Fruit fly (Drosophila melanogaster) S2 (cell line): Measurements from ENCODE around the gene ChLD3.

Source experiments
- CG8478 ChIP-seq: fragments of >200 bp; optimal IDR thresholded peaks from 2 replicates; lab custom pipeline; 2018
- CTCF ChIP-seq, 2 experiments: fragments of >200 bp; optimal IDR thresholded peaks; 2 replicates each; lab custom pipeline; 2018

- TF ChIP-seq CTCF (optimal IDR thresholded peaks at IDR 0.05; lab: Kevin White, UChicago) (no peak), CG8478 (lab: Kevin White, UChicago) (no peak)
Observed at dm6 chr2L:16709693-16710092, 29.0 kb upstream of the ChLD3 start.
